Worm (Caenorhabditis elegans) whole organism, L4/young adult: ENCODE results near the gene best-21.

ENCODE experiments used
- W03F9.2 ChIP-seq: fragments of 150-350 bp; optimal IDR thresholded peaks from 2 replicates; lab custom pipeline; 2014; ENCODE audit warnings: missing biosample characterization, missing genetic modification characterization
- dao-5 ChIP-seq: sonication (generic microtip); optimal IDR thresholded peaks from 2 replicates; lab custom pipeline; 2016; ENCODE audit warnings: missing genotype, missing genetic modification characterization, moderate library complexity, missing compliant biosample characterization
- him-1 ChIP-seq: sonication (generic microtip); optimal IDR thresholded peaks from 2 replicates; lab custom pipeline; 2016; ENCODE audit warnings: missing genotype, missing genetic modification reagents, missing genetic modification characterization, missing compliant biosample characterization

- TF ChIP-seq W03F9.2 (tag; lab: Kevin White, UChicago) (no peak), dao-5 (tag; lab: Kevin White, UChicago) (no peak), him-1 (no peak)
These were observed 8.2 kb upstream of the best-21 start, which contains the start of gene Y73F8A.10 for ce11 chrIV:15294040-15294439.
